Fruit fly (Drosophila melanogaster) whole organism, pupa: ENCODE data around the gene CAHbeta.

Experiments
- CG12605 ChIP-seq: fragments of 200-800 bp; sonication (Bioruptor generic); IDR thresholded peaks from 2 replicates; pipeline ENCODE4 v1.3.6; 2022; ENCODE audit warnings: missing biosample characterization, missing genetic modification characterization
- CG13204 ChIP-seq: fragments of 200-800 bp; sonication (Bioruptor generic); optimal IDR thresholded peaks from 2 replicates; lab custom pipeline; 2018; ENCODE audit warnings: missing biosample characterization, mild to moderate bottlenecking, missing genetic modification characterization, moderate library complexity
- CG17806 ChIP-seq: fragments of 200-800 bp; sonication (Bioruptor generic); optimal IDR thresholded peaks from 2 replicates; lab custom pipeline; 2018; ENCODE audit warnings: missing biosample characterization, mild to moderate bottlenecking, missing genetic modification characterization, moderate library complexity
- CG34367 ChIP-seq: fragments of 200-800 bp; sonication (Bioruptor generic); optimal IDR thresholded peaks from 2 replicates; lab custom pipeline; 2018; ENCODE audit warnings: missing biosample characterization, mild to moderate bottlenecking, missing genetic modification characterization
- CG8159 ChIP-seq: fragments of 200-800 bp; sonication (Bioruptor generic); optimal IDR thresholded peaks from 3 replicates; lab custom pipeline; 2018; ENCODE audit warnings: missing biosample characterization, mild to moderate bottlenecking, missing genetic modification characterization, moderate library complexity
- CG9948 ChIP-seq: fragments of 200-800 bp; sonication (Bioruptor generic); optimal IDR thresholded peaks from 2 replicates; lab custom pipeline; 2018; ENCODE audit warnings: missing biosample characterization, mild to moderate bottlenecking, missing genetic modification characterization, moderate library complexity
- EcR ChIP-seq: fragments of 200-800 bp; sonication (Bioruptor generic); optimal IDR thresholded peaks from 3 replicates; lab custom pipeline; 2019; ENCODE audit warnings: missing biosample characterization, missing genetic modification characterization, mild to moderate bottlenecking, moderate library complexity, missing genetic modification reagents
- Ets98B ChIP-seq: fragments of 200-800 bp; sonication (Bioruptor generic); IDR thresholded peaks from 2 replicates; pipeline ENCODE4 v1.3.6; 2022; ENCODE audit warnings: missing biosample characterization, missing genetic modification characterization
- Pif1A ChIP-seq: fragments of 200-800 bp; sonication (Bioruptor generic); optimal IDR thresholded peaks from 3 replicates; lab custom pipeline; 2016; ENCODE audit warnings: missing biosample characterization, missing genetic modification characterization
- Snoo ChIP-seq: fragments of 200-800 bp; sonication (Bioruptor generic); optimal IDR thresholded peaks from 3 replicates; lab custom pipeline; 2017; ENCODE audit warnings: missing biosample characterization, mild to moderate bottlenecking, missing genetic modification characterization, inconsistent platforms
- fd96Ca ChIP-seq: fragments of 200-800 bp; sonication (Bioruptor generic); IDR thresholded peaks from 3 replicates; pipeline ENCODE4 v1.3.6; 2022; ENCODE audit warnings: missing biosample characterization, missing genetic modification characterization
- gl ChIP-seq: fragments of 200-800 bp; sonication (Bioruptor generic); optimal IDR thresholded peaks from 2 replicates; lab custom pipeline; 2018; ENCODE audit warnings: missing biosample characterization, mild to moderate bottlenecking, missing genetic modification characterization
- rn ChIP-seq: fragments of 200-800 bp; sonication (Bioruptor generic); IDR thresholded peaks from 2 replicates; pipeline ENCODE4 v1.3.6; 2022; ENCODE audit warnings: missing biosample characterization, missing genetic modification characterization

DNA sequence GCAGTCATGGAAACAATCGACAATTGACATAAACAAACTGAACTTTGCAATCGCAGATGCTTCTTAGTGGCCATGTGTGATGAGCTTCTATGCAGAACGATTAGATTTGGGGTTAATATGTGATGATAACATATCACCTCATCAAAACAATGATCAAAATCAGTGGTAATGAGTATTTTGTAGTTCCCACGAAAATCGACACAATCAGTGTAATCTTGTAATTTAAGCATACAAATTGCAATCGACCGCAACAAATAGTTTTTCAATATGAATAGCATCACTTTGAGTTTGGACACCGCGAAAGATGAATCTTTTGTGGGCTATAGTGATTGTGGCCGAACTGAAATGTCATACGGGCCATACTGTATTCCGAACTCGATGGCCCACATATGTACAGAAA is 16.7 kb downstream of the CAHbeta start, which contains the start of gene CG11977:
- TF ChIP-seq fd96Ca (GFP tag; lab: Robert Waterston, UW) (no peak), Ets98B (GFP tag; lab: Robert Waterston, UW) (no peak), Snoo (tag; lab: Kevin White, UChicago) (no peak), gl (tag; lab: Kevin White, UChicago) (no peak), CG8159 (tag; lab: Kevin White, UChicago) (no peak), CG34367 (no peak), rn (GFP tag; lab: Robert Waterston, UW) (no peak), CG9948 (tag; lab: Kevin White, UChicago) (no peak), CG17806 (tag; lab: Kevin White, UChicago) (no peak), EcR (GFP tag; lab: Kevin White, UChicago) (no peak), Pif1A (no peak), CG12605 (no peak), CG13204 (GFP tag; lab: Kevin White, UChicago) (no peak)
